Worm (Caenorhabditis elegans) whole organism, L4/young adult: Measurements from ENCODE around the gene aqp-10.
A peak's percentile ranks its signal among the peaks of the same experiment; 100 is the strongest.

Experiments used
- W03F9.2 ChIP-seq: fragments of 150-350 bp; optimal IDR thresholded peaks from 2 replicates; lab custom pipeline; 2014; ENCODE audit warnings: missing biosample characterization, missing genetic modification characterization
- dao-5 ChIP-seq: sonication (generic microtip); optimal IDR thresholded peaks from 2 replicates; lab custom pipeline; 2016; ENCODE audit warnings: missing genotype, missing genetic modification characterization, moderate library complexity, missing compliant biosample characterization
- him-1 ChIP-seq: sonication (generic microtip); optimal IDR thresholded peaks from 2 replicates; lab custom pipeline; 2016; ENCODE audit warnings: missing genotype, missing genetic modification reagents, missing genetic modification characterization, missing compliant biosample characterization

Gene aqp-10

DNA sequence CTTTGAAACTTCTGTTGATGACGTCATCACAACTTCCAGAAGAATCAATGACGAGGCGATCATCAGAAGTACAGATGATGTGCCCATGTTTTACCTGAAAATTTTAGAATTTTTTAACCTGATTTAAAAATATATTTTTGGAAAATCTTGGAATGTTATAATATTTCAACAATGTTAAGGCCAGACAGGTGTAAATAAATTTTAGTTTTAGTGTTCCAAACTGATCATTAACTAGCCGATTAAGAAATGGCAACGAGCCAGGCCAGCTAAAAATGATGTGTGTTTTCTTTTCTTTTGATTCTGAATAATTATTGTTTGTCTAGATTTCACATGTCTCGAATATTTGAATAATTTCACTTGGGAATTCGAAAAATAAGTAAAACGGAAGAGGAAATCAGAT is 6.1 kb upstream of the aqp-10 start, which contains the start of gene T10B9.9:
TSS of gene T10B9.9 (minus strand) at position 101 of the 400 bp plus-strand sequence.
- TF ChIP-seq dao-5 (tag; lab: Kevin White, UChicago) (no peak), him-1 (no peak), W03F9.2 (tag; lab: Kevin White, UChicago) (no peak)

- peak; percentile 6 for TF ChIP-seq dao-5 (tag; lab: Kevin White, UChicago)
- TF ChIP-seq W03F9.2 (tag; lab: Kevin White, UChicago): peak; percentile 54
- peak; percentile 32 for TF ChIP-seq him-1
Observed at ce11 chrII:9774653-9775052, 5.0 kb upstream of the aqp-10 start.

DNA sequence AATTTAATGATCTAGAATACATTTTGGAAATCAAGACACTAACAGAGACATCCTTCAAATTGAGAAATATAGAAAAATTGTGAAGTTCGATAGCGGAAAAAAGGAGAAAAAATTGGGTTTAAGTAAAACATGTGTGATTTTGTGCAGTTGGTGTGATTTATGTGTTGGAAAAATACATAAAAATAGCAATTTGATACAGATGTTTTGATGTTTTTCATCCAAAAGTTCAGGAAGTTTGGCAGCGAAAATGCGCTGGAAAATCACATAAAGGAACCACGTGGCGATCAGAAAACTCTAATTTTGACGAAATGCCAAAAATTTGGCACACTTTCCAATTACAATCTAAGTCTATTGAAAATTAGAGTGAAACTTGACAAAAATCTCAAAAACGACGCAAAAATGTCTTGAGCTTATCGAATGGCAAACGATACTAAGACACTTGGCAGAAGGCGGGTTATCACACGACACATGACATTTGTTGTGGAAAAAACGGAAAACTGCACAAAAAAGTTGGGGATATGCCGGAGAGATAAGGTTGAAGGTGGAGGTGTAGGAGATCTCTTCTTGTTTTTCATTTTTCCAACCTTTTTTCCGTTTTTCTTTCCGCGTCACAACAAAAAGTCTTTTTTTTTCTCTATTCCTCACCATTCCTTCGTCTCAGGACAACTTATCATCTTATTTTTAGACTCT is 4.4 kb upstream of the aqp-10 start, which contains the start of gene ZK1321.4:
TSS of gene ZK1321.4 (minus strand) at position 51 of the 690 bp plus-strand sequence.
- no peak for TF ChIP-seq W03F9.2 (tag; lab: Kevin White, UChicago)
- no peak for TF ChIP-seq him-1
- no peak for TF ChIP-seq dao-5 (tag; lab: Kevin White, UChicago)

DNA sequence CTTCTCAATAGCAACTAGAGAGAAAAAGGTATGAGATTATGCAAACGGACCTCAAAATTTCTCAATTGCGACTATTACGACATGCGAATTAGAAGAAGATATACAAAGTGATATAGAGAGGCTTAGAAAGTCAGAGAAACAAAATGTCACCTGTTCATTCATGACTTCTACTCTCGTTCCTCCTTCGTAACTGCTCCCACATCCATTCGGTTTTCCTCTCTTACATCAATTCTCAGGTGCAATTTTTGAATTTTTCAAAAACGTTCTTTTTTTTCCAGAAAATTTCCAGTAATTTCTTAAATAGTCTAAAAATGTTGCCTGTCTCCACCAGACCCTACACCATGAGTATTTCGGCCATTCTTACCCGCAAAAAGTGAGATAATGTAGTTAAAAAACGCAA is 5.0 kb downstream of the aqp-10 start:
- TF ChIP-seq dao-5 (tag; lab: Kevin White, UChicago) (no peak), him-1 (no peak), W03F9.2 (tag; lab: Kevin White, UChicago) (no peak)

ce11 chrII:9759382-9759781 is 10.3 kb downstream of the aqp-10 start:
- no peak for TF ChIP-seq dao-5 (tag; lab: Kevin White, UChicago)
- no peak for TF ChIP-seq him-1
- no peak for TF ChIP-seq W03F9.2 (tag; lab: Kevin White, UChicago)

DNA sequence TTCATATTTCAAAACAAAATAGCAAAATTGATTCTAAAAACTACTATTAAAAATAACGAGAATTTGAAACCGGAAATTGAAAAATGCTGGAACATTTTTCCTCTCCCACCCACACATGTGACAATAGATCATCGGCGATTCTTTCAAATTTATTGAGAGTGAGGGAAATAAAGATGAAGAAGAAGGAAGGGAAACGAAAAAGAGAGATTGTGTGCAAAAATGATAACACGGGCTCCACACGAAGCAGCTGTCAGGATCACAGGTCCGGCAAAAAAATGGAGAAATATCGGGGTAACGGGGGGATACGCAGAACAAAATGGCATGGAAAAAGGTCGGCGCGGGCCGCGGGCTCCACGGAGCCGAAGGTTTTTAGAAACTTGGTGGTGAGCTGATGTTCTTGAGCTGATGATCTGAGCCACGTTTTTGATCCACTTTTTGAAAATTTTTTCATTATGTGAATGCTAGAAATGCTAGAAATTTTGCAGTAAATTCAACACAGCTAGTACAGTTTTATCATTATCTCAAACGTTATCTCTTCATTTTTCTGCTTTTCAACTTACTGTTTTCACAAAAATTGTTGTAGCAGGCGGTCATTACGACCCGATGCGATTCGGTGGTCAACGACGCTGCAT is 11.9 kb downstream of the aqp-10 start, which contains the start of gene shk-1:
TSS of gene shk-1 (plus strand) at position 582 of the 632 bp plus-strand sequence.
- no peak for TF ChIP-seq W03F9.2 (tag; lab: Kevin White, UChicago)

ce11 chrII:9755425-9755824 is 14.2 kb downstream of the aqp-10 start:
- TF ChIP-seq dao-5 (tag; lab: Kevin White, UChicago): no peak
- TF ChIP-seq W03F9.2 (tag; lab: Kevin White, UChicago): no peak
- no peak for TF ChIP-seq him-1

- TF ChIP-seq him-1 (no peak), W03F9.2 (tag; lab: Kevin White, UChicago) (no peak), dao-5 (tag; lab: Kevin White, UChicago) (no peak)
Observed at ce11 chrII:9753730-9754129, 15.9 kb downstream of the aqp-10 start, which contains the start of gene ZK1321.1. Gene ZK1321.1, plus strand, starts transcription at chrII:9754030.

- no peak for TF ChIP-seq him-1
- TF ChIP-seq W03F9.2 (tag; lab: Kevin White, UChicago): no peak
- no peak for TF ChIP-seq dao-5 (tag; lab: Kevin White, UChicago)
Observed at ce11 chrII:9753056-9753455, 16.6 kb downstream of the aqp-10 start, which contains the start of gene Y53C12B.7. Gene Y53C12B.7, minus strand, starts transcription at chrII:9753218.

- TF ChIP-seq him-1 (no peak), W03F9.2 (tag; lab: Kevin White, UChicago) (no peak), dao-5 (tag; lab: Kevin White, UChicago) (no peak)
Observed at ce11 chrII:9752278-9752677, 17.4 kb downstream of the aqp-10 start.

DNA sequence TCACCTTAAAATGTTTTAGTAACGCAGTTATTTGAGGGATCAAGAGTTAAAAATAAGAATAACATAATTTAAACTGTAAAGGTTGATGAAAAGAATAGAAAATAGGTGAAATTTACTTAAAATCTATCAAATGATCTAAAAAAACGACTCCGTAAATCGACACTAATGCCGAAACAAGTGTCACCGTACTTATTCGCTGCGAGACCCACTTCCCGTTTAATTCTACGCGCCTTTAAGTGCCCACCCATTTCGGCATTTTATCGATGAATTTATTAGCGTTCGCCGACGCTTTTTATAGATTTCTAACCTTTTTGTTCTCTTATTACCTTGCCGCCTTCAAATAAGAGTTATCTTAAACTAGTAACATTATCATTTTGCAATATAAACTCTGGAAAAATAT is 23.6 kb downstream of the aqp-10 start, which contains the start of the genes Y53C12B.1 and nos-3:
TSS of gene Y53C12B.1 (minus strand) at position 10 of the 400 bp plus-strand sequence.
TSS of gene nos-3 (plus strand) at position 248 of the 400 bp plus-strand sequence.
- TF ChIP-seq W03F9.2 (tag; lab: Kevin White, UChicago) (peak; percentile 85), him-1 (peak; percentile 14), dao-5 (tag; lab: Kevin White, UChicago) (no peak)

DNA sequence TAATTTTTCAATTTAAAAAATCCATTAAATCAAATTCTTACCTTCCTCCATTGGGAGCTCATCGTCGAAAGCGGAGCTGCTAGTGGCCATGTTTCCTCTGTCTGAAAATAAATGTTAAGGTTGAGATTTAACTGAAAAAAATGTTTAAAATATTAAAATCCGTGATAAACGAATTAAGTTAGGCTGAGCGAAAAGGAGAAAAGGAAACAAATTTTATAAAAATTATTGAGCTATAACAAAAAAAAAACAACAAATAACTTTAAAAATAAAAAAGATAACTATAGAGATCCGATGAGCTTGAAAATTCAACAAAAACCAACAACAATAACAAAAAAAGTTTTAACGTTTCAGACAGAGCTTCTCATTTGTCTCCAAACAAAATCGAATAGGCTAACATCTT is 26.9 kb downstream of the aqp-10 start, which contains the start of gene pno-1:
TSS of gene pno-1 (minus strand) at position 101 of the 400 bp plus-strand sequence.
- no peak for TF ChIP-seq dao-5 (tag; lab: Kevin White, UChicago)
- TF ChIP-seq W03F9.2 (tag; lab: Kevin White, UChicago): no peak
- no peak for TF ChIP-seq him-1

ce11 chrII:9741400-9741799 is 28.2 kb downstream of the aqp-10 start:
- TF ChIP-seq W03F9.2 (tag; lab: Kevin White, UChicago): no peak
- no peak for TF ChIP-seq dao-5 (tag; lab: Kevin White, UChicago)
- TF ChIP-seq him-1: no peak

DNA sequence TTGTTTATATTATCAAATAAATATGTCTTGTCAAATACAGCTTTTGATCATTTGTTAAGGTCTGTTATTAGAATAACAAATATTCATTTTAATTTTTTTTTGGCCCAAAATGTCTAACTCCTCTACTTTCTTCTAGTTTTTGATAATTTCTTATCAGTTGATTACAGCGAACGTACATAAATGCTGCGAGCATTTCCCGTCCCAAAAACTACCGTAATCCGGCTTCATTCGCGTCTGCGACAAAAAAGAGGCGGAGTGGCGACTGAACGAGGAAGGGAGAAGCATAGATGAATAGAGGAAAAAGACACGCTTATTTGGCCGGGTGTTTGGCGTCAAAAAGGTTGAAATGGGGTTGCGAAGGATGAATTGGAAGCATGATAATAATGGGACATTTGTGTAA is 29.1 kb downstream of the aqp-10 start:
- TF ChIP-seq him-1 (no peak), W03F9.2 (tag; lab: Kevin White, UChicago) (no peak), dao-5 (tag; lab: Kevin White, UChicago) (no peak)
